Worm (Caenorhabditis elegans): Measurements from ENCODE around the gene srx-18.

The srx-18 gene

ce11 chrV:17780285-17780684 is 18.4 kb downstream of the srx-18 start:
- TF ChIP-seq nhr-25 (tag; optimal IDR thresholded peaks at IDR 0.05), result no peak
- TF ChIP-seq nhr-129 (tag; optimal IDR thresholded peaks at IDR 0.05), result peak; percentile 19
- peak; percentile 50 for TF ChIP-seq fos-1 (tag; optimal IDR thresholded peaks at IDR 0.05)
- peak; percentile 2 for TF ChIP-seq crh-2 (tag; optimal IDR thresholded peaks at IDR 0.05)
- TF ChIP-seq sma-9 (GFP tag; optimal IDR thresholded peaks at IDR 0.05), result no peak
- TF ChIP-seq sma-9 (tag; optimal IDR thresholded peaks at IDR 0.05), result no peak

- TF ChIP-seq ztf-1 (GFP tag; conservative IDR thresholded peaks at IDR 0.05) (no peak), dmd-4 (tag; optimal IDR thresholded peaks at IDR 0.05) (no peak), peb-1 (tag; optimal IDR thresholded peaks at IDR 0.05) (no peak), sma-3 (GFP tag; optimal IDR thresholded peaks at IDR 0.05) (no peak), lin-11 (tag; optimal IDR thresholded peaks at IDR 0.05) (no peak), mbf-1 (tag; optimal IDR thresholded peaks at IDR 0.05) (no peak), ceh-16 (tag; optimal IDR thresholded peaks at IDR 0.05) (no peak), nhr-23 (tag; optimal IDR thresholded peaks at IDR 0.05) (no peak), elt-1 (tag; optimal IDR thresholded peaks at IDR 0.05) (no peak), R02D3.7 (tag; optimal IDR thresholded peaks at IDR 0.05) (no peak), nhr-21 (tag; optimal IDR thresholded peaks at IDR 0.05) (no peak), mdl-1 (tag; optimal IDR thresholded peaks at IDR 0.05) (no peak)
These were observed 21.1 kb downstream of the srx-18 start, which contains the start of gene C47A10.12 for ce11 chrV:17777624-17778023. Gene C47A10.12 (plus strand): TSS chrV:17777924.

- TF ChIP-seq lin-13 (GFP tag; optimal IDR thresholded peaks at IDR 0.05) (no peak), aly-2 (tag; optimal IDR thresholded peaks at IDR 0.05) (no peak), ztf-4 (tag; optimal IDR thresholded peaks at IDR 0.05) (no peak), sem-4 (tag; optimal IDR thresholded peaks at IDR 0.05) (no peak), nhr-23 (tag; optimal IDR thresholded peaks at IDR 0.05) (no peak), ztf-11 (tag; optimal IDR thresholded peaks at IDR 0.05) (no peak), nhr-6 (tag; optimal IDR thresholded peaks at IDR 0.05) (no peak), elt-3 (tag; optimal IDR thresholded peaks at IDR 0.05) (no peak), elt-1 (tag; optimal IDR thresholded peaks at IDR 0.05) (no peak), nhr-237 (tag; optimal IDR thresholded peaks at IDR 0.05) (no peak), crh-2 (tag; optimal IDR thresholded peaks at IDR 0.05) (no peak), R02D3.7 (tag; optimal IDR thresholded peaks at IDR 0.05) (no peak), nhr-12 (tag; optimal IDR thresholded peaks at IDR 0.05) (no peak)
These were observed 21.6 kb downstream of the srx-18 start, which contains the start of gene ddo-1 for ce11 chrV:17777127-17777526. Gene ddo-1 (minus strand): TSS chrV:17777227.

- no peak for TF ChIP-seq skn-1 (tag; optimal IDR thresholded peaks at IDR 0.05)
- TF ChIP-seq nhr-25 (tag; optimal IDR thresholded peaks at IDR 0.05), result no peak
- no peak for TF ChIP-seq nhr-11 (tag; optimal IDR thresholded peaks at IDR 0.05)
- TF ChIP-seq ceh-16 (tag; optimal IDR thresholded peaks at IDR 0.05), result no peak
These were observed 25.6 kb downstream of the srx-18 start, which contains the start of gene sre-21 for ce11 chrV:17773108-17773507. Gene sre-21 (minus strand): TSS chrV:17773208.

ce11 chrV:17767768-17768167 is 30.9 kb downstream of the srx-18 start:
- TF ChIP-seq ama-1 (optimal IDR thresholded peaks at IDR 0.05), result no peak
- TF ChIP-seq nhr-23 (tag; optimal IDR thresholded peaks at IDR 0.05), result no peak
- no peak for TF ChIP-seq lin-11 (tag; optimal IDR thresholded peaks at IDR 0.05)
- no peak for TF ChIP-seq ceh-16 (tag; optimal IDR thresholded peaks at IDR 0.05)
- no peak for TF ChIP-seq fos-1 (tag; optimal IDR thresholded peaks at IDR 0.05)
- TF ChIP-seq ztf-1 (GFP tag; conservative IDR thresholded peaks at IDR 0.05), result no peak
- no peak for TF ChIP-seq mdl-1 (tag; optimal IDR thresholded peaks at IDR 0.05)
- TF ChIP-seq ZK546.5 (tag; optimal IDR thresholded peaks at IDR 0.05), result no peak
- no peak for TF ChIP-seq C34F6.9 (tag; optimal IDR thresholded peaks at IDR 0.05)
- no peak for TF ChIP-seq elt-1 (tag; optimal IDR thresholded peaks at IDR 0.05)
- TF ChIP-seq snpc-4 (tag; optimal IDR thresholded peaks at IDR 0.05), result no peak
- TF ChIP-seq nhr-25 (tag; optimal IDR thresholded peaks at IDR 0.05), result no peak
- no peak for TF ChIP-seq skn-1 (tag; optimal IDR thresholded peaks at IDR 0.05)

ce11 chrV:17767249-17767648 is 31.4 kb downstream of the srx-18 start, which contains the start of gene srh-284:
Gene srh-284 (plus strand): TSS chrV:17767549.
- TF ChIP-seq C34F6.9 (tag; optimal IDR thresholded peaks at IDR 0.05), result no peak
- TF ChIP-seq elt-3 (tag; optimal IDR thresholded peaks at IDR 0.05), result no peak
- TF ChIP-seq F13H6.1 (tag; optimal IDR thresholded peaks at IDR 0.05), result no peak
- no peak for TF ChIP-seq ceh-16 (tag; optimal IDR thresholded peaks at IDR 0.05)
- no peak for TF ChIP-seq alr-1 (tag; optimal IDR thresholded peaks at IDR 0.05)
- no peak for TF ChIP-seq lin-13 (GFP tag; optimal IDR thresholded peaks at IDR 0.05)
- no peak for TF ChIP-seq lsy-2 (tag; optimal IDR thresholded peaks at IDR 0.05)
- no peak for TF ChIP-seq sem-4 (tag; optimal IDR thresholded peaks at IDR 0.05)
- TF ChIP-seq ztf-11 (tag; optimal IDR thresholded peaks at IDR 0.05), result no peak

Measured in whole organism, L2 larva.